Fruit fly (Drosophila melanogaster) whole organism, prepupa: ENCODE measurements around the gene mRpL23.

Experiments
- Blimp-1 ChIP-seq: fragments of 200-800 bp; sonication (Bioruptor generic); optimal IDR thresholded peaks from 3 replicates; lab custom pipeline; 2017; ENCODE audit warnings: missing biosample characterization, missing genetic modification characterization, mild to moderate bottlenecking, moderate library complexity, missing genetic modification reagents
- CG15336 ChIP-seq: fragments of 200-800 bp; sonication (Bioruptor generic); IDR thresholded peaks from 2 replicates; pipeline ENCODE4 v1.3.6; 2022; ENCODE audit warnings: missing biosample characterization, missing genetic modification characterization
- CG16779 ChIP-seq: fragments of 200-800 bp; sonication (Bioruptor generic); optimal IDR thresholded peaks from 3 replicates; lab custom pipeline; 2017; ENCODE audit warnings: missing biosample characterization, mild to moderate bottlenecking, missing genetic modification characterization
- CG4318 ChIP-seq: fragments of 200-800 bp; sonication (Bioruptor generic); optimal IDR thresholded peaks from 3 replicates; lab custom pipeline; 2017; ENCODE audit warnings: missing biosample characterization, mild to moderate bottlenecking, missing genetic modification characterization
- CG6163 ChIP-seq: fragments of 200-800 bp; sonication (Bioruptor generic); IDR thresholded peaks from 3 replicates; pipeline ENCODE4 v1.3.6; 2022; ENCODE audit warnings: missing biosample characterization, missing genetic modification characterization
- CG8632 ChIP-seq: fragments of 200-800 bp; sonication (Bioruptor generic); optimal IDR thresholded peaks from 3 replicates; lab custom pipeline; 2016; ENCODE audit warnings: missing biosample characterization, missing genetic modification characterization
- Eip93F ChIP-seq: fragments of 200-800 bp; sonication (Bioruptor generic); optimal IDR thresholded peaks from 2 replicates; lab custom pipeline; 2016; ENCODE audit warnings: missing biosample characterization, mild to moderate bottlenecking, missing genetic modification characterization
- Ets21C ChIP-seq: fragments of 200-800 bp; sonication (Bioruptor generic); optimal IDR thresholded peaks from 3 replicates; lab custom pipeline; 2016; ENCODE audit warnings: missing biosample characterization, missing genetic modification characterization
- Ets96B ChIP-seq: fragments of 200-800 bp; optimal IDR thresholded peaks from 2 replicates; lab custom pipeline; 2019; ENCODE audit warnings: missing biosample characterization, mild to moderate bottlenecking, missing genetic modification characterization, moderate library complexity
- Gug ChIP-seq: fragments of 200-800 bp; sonication (Bioruptor generic); IDR thresholded peaks from 2 replicates; pipeline ENCODE4 v1.3.6; 2022; ENCODE audit warnings: missing biosample characterization, missing genetic modification characterization
- Hr39 ChIP-seq: fragments of 200-800 bp; sonication (Bioruptor generic); optimal IDR thresholded peaks from 2 replicates; lab custom pipeline; 2016; ENCODE audit warnings: missing biosample characterization, missing genetic modification characterization
- Lpt ChIP-seq: fragments of 200-800 bp; sonication (Bioruptor generic); optimal IDR thresholded peaks from 3 replicates; lab custom pipeline; 2016; ENCODE audit warnings: missing biosample characterization, missing genetic modification characterization
- Sox102F ChIP-seq: fragments of 200-800 bp; sonication (Bioruptor generic); optimal IDR thresholded peaks from 2 replicates; lab custom pipeline; 2016; ENCODE audit warnings: missing biosample characterization, mild to moderate bottlenecking, missing genetic modification characterization
- net ChIP-seq: fragments of 200-800 bp; sonication (Bioruptor generic); optimal IDR thresholded peaks from 3 replicates; lab custom pipeline; 2016; ENCODE audit warnings: missing biosample characterization, missing genetic modification characterization

- TF ChIP-seq Sox102F (GFP tag; lab: Kevin White, UChicago) (peak; percentile 82), Ets96B (peak; percentile 95), Gug (GFP tag; lab: Robert Waterston, UW) (peak; percentile 81), Ets21C (GFP tag; lab: Kevin White, UChicago) (peak; percentile 71), CG8632 (GFP tag; lab: Kevin White, UChicago) (peak; percentile 77), CG4318 (GFP tag; lab: Kevin White, UChicago) (peak; percentile 2), Lpt (GFP tag; lab: Kevin White, UChicago) (peak; percentile 63), Eip93F (GFP tag; lab: Kevin White, UChicago) (peak; percentile 31), Hr39 (GFP tag; lab: Kevin White, UChicago) (peak; percentile 84), net (GFP tag; lab: Kevin White, UChicago) (peak; percentile 78), CG16779 (tag; lab: Kevin White, UChicago) (peak; percentile 50), CG15336 (GFP tag; lab: Robert Waterston, UW) (peak; percentile 90), Blimp-1 (GFP tag; lab: Kevin White, UChicago) (peak; percentile 84), CG6163 (GFP tag; lab: Robert Waterston, UW) (peak; percentile 95)
These were observed 45.3 kb upstream of the mRpL23 start for dm6 chr3L:2418769-2419168.
